Worm (Caenorhabditis elegans) whole organism, mixed stage, embryonic: Measurements from ENCODE around the gene C56C10.4.

Experiments
- bed-3 ChIP-seq: fragments of 200-800 bp; sonication (Bioruptor generic); optimal IDR thresholded peaks from 3 replicates; lab custom pipeline; 2018; ENCODE audit warnings: mild to moderate bottlenecking, missing genetic modification characterization, moderate library complexity, missing compliant biosample characterization
- blmp-1 ChIP-seq: fragments of 150-350 bp; optimal IDR thresholded peaks from 2 replicates; lab custom pipeline; 2014; ENCODE audit warnings: missing biosample characterization, missing genetic modification characterization
- ceh-39 ChIP-seq: fragments of 150-350 bp; optimal IDR thresholded peaks from 2 replicates; lab custom pipeline; 2014; ENCODE audit warnings: missing biosample characterization, missing genetic modification characterization
- ceh-43 ChIP-seq: fragments of 200-800 bp; sonication (Bioruptor generic); optimal IDR thresholded peaks from 2 replicates; lab custom pipeline; 2018; ENCODE audit warnings: mild to moderate bottlenecking, missing genetic modification characterization, moderate library complexity, missing compliant biosample characterization
- ceh-83 ChIP-seq: fragments of 200-800 bp; sonication (Bioruptor generic); optimal IDR thresholded peaks from 2 replicates; lab custom pipeline; 2018; ENCODE audit warnings: mild to moderate bottlenecking, missing genetic modification characterization, missing compliant biosample characterization
- ces-1 ChIP-seq: fragments of 150-350 bp; optimal IDR thresholded peaks from 2 replicates; lab custom pipeline; 2014; ENCODE audit warnings: missing biosample characterization, missing genetic modification reagents, missing genetic modification characterization
- cnd-1 ChIP-seq: fragments of 200-800 bp; sonication (Bioruptor generic); optimal IDR thresholded peaks from 2 replicates; lab custom pipeline; 2018; ENCODE audit warnings: mild to moderate bottlenecking, missing genetic modification characterization, missing compliant biosample characterization
- drap-1 ChIP-seq: fragments of 200-800 bp; sonication (Bioruptor generic); optimal IDR thresholded peaks from 3 replicates; lab custom pipeline; 2018; ENCODE audit warnings: mild to moderate bottlenecking, missing genetic modification characterization, missing compliant biosample characterization
- elt-1 ChIP-seq: sonication (generic microtip); optimal IDR thresholded peaks from 2 replicates; lab custom pipeline; 2017; ENCODE audit warnings: missing genetic modification characterization, mild to moderate bottlenecking, missing compliant biosample characterization, antibody characterized with exemption, moderate library complexity, borderline replicate concordance; ENCODE audit not compliant: insufficient read depth
- elt-3 ChIP-seq: fragments of 150-350 bp; optimal IDR thresholded peaks from 2 replicates; lab custom pipeline; 2014; ENCODE audit warnings: missing biosample characterization, missing genetic modification characterization
- flh-1 ChIP-seq: fragments of 200-800 bp; sonication (Bioruptor generic); optimal IDR thresholded peaks from 2 replicates; lab custom pipeline; 2018; ENCODE audit warnings: mild to moderate bottlenecking, missing genetic modification characterization, moderate library complexity, missing compliant biosample characterization
- ham-2 ChIP-seq: fragments of 200-800 bp; sonication (Bioruptor generic); optimal IDR thresholded peaks from 2 replicates; lab custom pipeline; 2018; ENCODE audit warnings: mild to moderate bottlenecking, missing genetic modification characterization, missing compliant biosample characterization
- hlh-1 ChIP-seq: fragments of 150-350 bp; optimal IDR thresholded peaks from 2 replicates; lab custom pipeline; 2014; ENCODE audit warnings: missing biosample characterization, missing genetic modification reagents, missing genetic modification characterization
- lin-13 ChIP-seq: fragments of 150-350 bp; optimal IDR thresholded peaks from 2 replicates; lab custom pipeline; 2014; ENCODE audit warnings: missing biosample characterization, missing genetic modification characterization
- lin-32 ChIP-seq: fragments of 200-800 bp; sonication (Bioruptor generic); optimal IDR thresholded peaks from 2 replicates; lab custom pipeline; 2018; ENCODE audit warnings: mild to moderate bottlenecking, missing genetic modification characterization, missing compliant biosample characterization
- lsy-2 ChIP-seq: fragments of 150-350 bp; optimal IDR thresholded peaks from 2 replicates; lab custom pipeline; 2014; ENCODE audit warnings: missing biosample characterization, missing genetic modification characterization
- mab-5 ChIP-seq: fragments of 150-350 bp; optimal IDR thresholded peaks from 2 replicates; lab custom pipeline; 2014; ENCODE audit warnings: missing biosample characterization, missing genetic modification characterization
- mep-1 ChIP-seq: fragments of 150-350 bp; optimal IDR thresholded peaks from 2 replicates; lab custom pipeline; 2017; ENCODE audit warnings: missing biosample characterization, missing genetic modification reagents, missing genetic modification characterization, inconsistent platforms
- mls-2 ChIP-seq: sonication (generic microtip); optimal IDR thresholded peaks from 2 replicates; lab custom pipeline; 2016; ENCODE audit warnings: mild to moderate bottlenecking, missing genetic modification characterization, moderate library complexity, missing compliant biosample characterization
- nhr-12 ChIP-seq: fragments of 150-350 bp; optimal IDR thresholded peaks from 2 replicates; lab custom pipeline; 2014; ENCODE audit warnings: missing biosample characterization, missing genetic modification characterization
- nhr-2 ChIP-seq: fragments of 150-350 bp; optimal IDR thresholded peaks from 2 replicates; lab custom pipeline; 2014; ENCODE audit warnings: missing biosample characterization, missing genetic modification characterization
- nhr-237 ChIP-seq: fragments of 150-350 bp; optimal IDR thresholded peaks from 2 replicates; lab custom pipeline; 2014; ENCODE audit warnings: missing biosample characterization, missing genetic modification characterization
- nhr-28 ChIP-seq: fragments of 150-350 bp; optimal IDR thresholded peaks from 2 replicates; lab custom pipeline; 2014; ENCODE audit warnings: missing biosample characterization, missing genetic modification characterization
- nhr-76 ChIP-seq: sonication (generic microtip); optimal IDR thresholded peaks from 2 replicates; lab custom pipeline; 2017; ENCODE audit warnings: missing biosample characterization, missing genetic modification characterization
- sem-2 ChIP-seq: fragments of 200-800 bp; sonication (Bioruptor generic); optimal IDR thresholded peaks from 2 replicates; lab custom pipeline; 2018; ENCODE audit warnings: mild to moderate bottlenecking, missing genetic modification characterization, missing compliant biosample characterization
- sptf-1 ChIP-seq: sonication (generic microtip); optimal IDR thresholded peaks from 2 replicates; lab custom pipeline; 2017; ENCODE audit warnings: mild to moderate bottlenecking, missing genetic modification characterization, moderate library complexity, missing compliant biosample characterization
- tbx-8 ChIP-seq: fragments of 200-800 bp; sonication (Bioruptor generic); optimal IDR thresholded peaks from 2 replicates; lab custom pipeline; 2018; ENCODE audit warnings: mild to moderate bottlenecking, missing genetic modification characterization, moderate library complexity, missing compliant biosample characterization
- unc-120 ChIP-seq: sonication (generic microtip); optimal IDR thresholded peaks from 2 replicates; lab custom pipeline; 2017; ENCODE audit warnings: missing genetic modification characterization, missing compliant biosample characterization; ENCODE audit not compliant: poor library complexity, severe bottlenecking
- unc-62 ChIP-seq: fragments of 150-350 bp; optimal IDR thresholded peaks from 2 replicates; lab custom pipeline; 2014; ENCODE audit warnings: missing biosample characterization, missing genetic modification reagents, missing genetic modification characterization
- zip-8 ChIP-seq: fragments of 150-350 bp; optimal IDR thresholded peaks from 2 replicates; lab custom pipeline; 2014; ENCODE audit warnings: missing biosample characterization, missing genetic modification characterization
- ztf-11 ChIP-seq: fragments of 150-350 bp; optimal IDR thresholded peaks from 2 replicates; lab custom pipeline; 2014; ENCODE audit warnings: missing biosample characterization, missing genetic modification characterization

Gene C56C10.4

ce11 chrII:6589408-6589807 lies 6.5 kb downstream of the C56C10.4 start, which contains the start of gene vps-32.1:
TSS of gene vps-32.1 (plus strand) at chrII:6589708.
- TF ChIP-seq blmp-1 (no peak), ceh-39 (tag; lab: Kevin White, UChicago) (no peak), mls-2 (tag; lab: Kevin White, UChicago) (no peak), unc-120 (tag; lab: Kevin White, UChicago) (no peak), sptf-1 (tag; lab: Kevin White, UChicago) (no peak), elt-3 (tag; lab: Kevin White, UChicago) (no peak), flh-1 (no peak), ceh-43 (GFP tag; lab: Kevin White, UChicago) (no peak), nhr-12 (no peak), nhr-237 (tag; lab: Kevin White, UChicago) (no peak), elt-1 (tag; lab: Kevin White, UChicago) (no peak), sem-2 (no peak), drap-1 (GFP tag; lab: Kevin White, UChicago) (no peak), ztf-11 (tag; lab: Kevin White, UChicago) (no peak), nhr-28 (tag; lab: Kevin White, UChicago) (no peak), lin-32 (no peak)

ce11 chrII:6591000-6591399 lies 8.1 kb downstream of the C56C10.4 start:
- no peak for TF ChIP-seq drap-1 (GFP tag; lab: Kevin White, UChicago)
- TF ChIP-seq tbx-8 (GFP tag; lab: Kevin White, UChicago): no peak
- no peak for TF ChIP-seq blmp-1
- TF ChIP-seq mls-2 (tag; lab: Kevin White, UChicago): no peak
- TF ChIP-seq mab-5 (tag; lab: Kevin White, UChicago): no peak
- TF ChIP-seq nhr-2: no peak
- no peak for TF ChIP-seq ces-1 (GFP tag; lab: Kevin White, UChicago)
- no peak for TF ChIP-seq ceh-43 (GFP tag; lab: Kevin White, UChicago)

- TF ChIP-seq nhr-237 (tag; lab: Kevin White, UChicago): no peak
- no peak for TF ChIP-seq unc-62 (GFP tag; lab: Kevin White, UChicago)
- TF ChIP-seq elt-1 (tag; lab: Kevin White, UChicago): no peak
These were observed 9.4 kb downstream of the C56C10.4 start, which contains the start of gene C56C10.9 for ce11 chrII:6592251-6592650. TSS of gene C56C10.9 (minus strand) at chrII:6592351.

- no peak for TF ChIP-seq ham-2 (GFP tag; lab: Kevin White, UChicago)
These were observed 11.3 kb downstream of the C56C10.4 start, which contains the start of gene aipr-1 for ce11 chrII:6594151-6594550. TSS of gene aipr-1 (minus strand) at chrII:6594251.

- TF ChIP-seq lin-32: no peak
- TF ChIP-seq sem-2: no peak
- TF ChIP-seq unc-62 (GFP tag; lab: Kevin White, UChicago): no peak
- no peak for TF ChIP-seq nhr-28 (tag; lab: Kevin White, UChicago)
- no peak for TF ChIP-seq lin-13
- no peak for TF ChIP-seq ztf-11 (tag; lab: Kevin White, UChicago)
- no peak for TF ChIP-seq mep-1 (tag; lab: Kevin White, UChicago)
- TF ChIP-seq tbx-8 (GFP tag; lab: Kevin White, UChicago): no peak
- TF ChIP-seq ham-2 (GFP tag; lab: Kevin White, UChicago): no peak
- TF ChIP-seq hlh-1 (tag; lab: Kevin White, UChicago): no peak
- no peak for TF ChIP-seq nhr-2
- no peak for TF ChIP-seq mab-5 (tag; lab: Kevin White, UChicago)
- no peak for TF ChIP-seq lsy-2 (tag; lab: Kevin White, UChicago)
- no peak for TF ChIP-seq elt-3 (tag; lab: Kevin White, UChicago)
- TF ChIP-seq flh-1: no peak
- TF ChIP-seq ceh-83 (GFP tag; lab: Kevin White, UChicago): no peak
These were observed 14.6 kb downstream of the C56C10.4 start for ce11 chrII:6597507-6597906.

ce11 chrII:6598050-6598449 lies 15.2 kb downstream of the C56C10.4 start, which contains the start of gene dnj-8:
TSS of gene dnj-8 (minus strand) at chrII:6598080.
- TF ChIP-seq unc-120 (tag; lab: Kevin White, UChicago) (no peak), unc-62 (GFP tag; lab: Kevin White, UChicago) (no peak), ztf-11 (tag; lab: Kevin White, UChicago) (no peak), cnd-1 (tag; lab: Kevin White, UChicago) (no peak), flh-1 (no peak), mep-1 (tag; lab: Kevin White, UChicago) (no peak), nhr-76 (no peak), mab-5 (tag; lab: Kevin White, UChicago) (no peak), drap-1 (GFP tag; lab: Kevin White, UChicago) (no peak), nhr-12 (no peak), elt-3 (tag; lab: Kevin White, UChicago) (no peak), zip-8 (tag; lab: Kevin White, UChicago) (no peak), ceh-83 (GFP tag; lab: Kevin White, UChicago) (no peak), bed-3 (GFP tag; lab: Kevin White, UChicago) (no peak), mls-2 (tag; lab: Kevin White, UChicago) (no peak), lin-32 (no peak), ceh-43 (GFP tag; lab: Kevin White, UChicago) (no peak)
